Fruit fly (Drosophila melanogaster) whole organism, wandering third instar larva: Measurements from ENCODE around the gene CG6712.
A peak's percentile ranks its signal among the peaks of the same experiment; 100 is the strongest.

Experiments used
- Abd-B ChIP-seq: fragments of >200 bp; optimal IDR thresholded peaks from 2 replicates; lab custom pipeline; 2017; ENCODE audit warnings: missing biosample characterization, missing genetic modification characterization
- CG32264 ChIP-seq: fragments of 200-800 bp; sonication (Bioruptor generic); optimal IDR thresholded peaks from 2 replicates; lab custom pipeline; 2016; ENCODE audit warnings: missing biosample characterization, missing genetic modification characterization
- CrebA ChIP-seq: fragments of 200-800 bp; sonication (Bioruptor generic); optimal IDR thresholded peaks from 2 replicates; lab custom pipeline; 2016; ENCODE audit warnings: missing biosample characterization, mild to moderate bottlenecking, missing genetic modification characterization, borderline replicate concordance
- Dfd ChIP-seq: fragments of >200 bp; optimal IDR thresholded peaks from 2 replicates; lab custom pipeline; 2017; ENCODE audit warnings: missing biosample characterization, missing genetic modification characterization
- Dif ChIP-seq: fragments of 200-275, 200-300 bp; sonication (Bioruptor generic); optimal IDR thresholded peaks from 2 replicates; lab custom pipeline; 2018; ENCODE audit warnings: missing biosample characterization, missing genetic modification characterization; ENCODE audit not compliant: partially characterized antibody
- Hnf4 ChIP-seq: fragments of 200-800 bp; sonication (Bioruptor generic); optimal IDR thresholded peaks from 2 replicates; lab custom pipeline; 2016; ENCODE audit warnings: missing biosample characterization, mild to moderate bottlenecking, missing genetic modification characterization
- Hr78 ChIP-seq: fragments of >200 bp; optimal IDR thresholded peaks from 2 replicates; lab custom pipeline; 2017; ENCODE audit warnings: missing biosample characterization, missing genetic modification characterization
- Hr83 ChIP-seq: fragments of 200-300 bp; sonication (Bioruptor generic); optimal IDR thresholded peaks from 2 replicates; lab custom pipeline; 2016; ENCODE audit warnings: missing biosample characterization, mild to moderate bottlenecking, missing genetic modification characterization, moderate library complexity; ENCODE audit not compliant: poor library complexity, severe bottlenecking
- Jra ChIP-seq: sonication (Bioruptor generic); optimal IDR thresholded peaks from 2 replicates; lab custom pipeline; 2016; ENCODE audit warnings: missing biosample characterization, missing genetic modification characterization
- Mio ChIP-seq: sonication (Bioruptor generic); optimal IDR thresholded peaks from 2 replicates; lab custom pipeline; 2016; ENCODE audit warnings: missing biosample characterization, missing genetic modification characterization
- N ChIP-seq: fragments of >200 bp; optimal IDR thresholded peaks from 2 replicates; lab custom pipeline; 2018; ENCODE audit warnings: missing biosample characterization, missing external identifiers, missing genetic modification characterization
- OdsH ChIP-seq: fragments of 200-800 bp; sonication (Bioruptor generic); optimal IDR thresholded peaks from 2 replicates; lab custom pipeline; 2016; ENCODE audit warnings: missing biosample characterization, mild to moderate bottlenecking, missing genetic modification characterization
- Vsx2 ChIP-seq: fragments of 200-300, 225-300 bp; sonication (Bioruptor generic); optimal IDR thresholded peaks from 2 replicates; lab custom pipeline; 2018; ENCODE audit warnings: missing biosample characterization, missing genetic modification characterization; ENCODE audit not compliant: partially characterized antibody
- br ChIP-seq: fragments of 200-800 bp; sonication (Bioruptor generic); optimal IDR thresholded peaks from 2 replicates; lab custom pipeline; 2016; ENCODE audit warnings: missing biosample characterization, missing genetic modification characterization
- brk ChIP-seq: fragments of 200-800 bp; sonication (Bioruptor generic); optimal IDR thresholded peaks from 2 replicates; lab custom pipeline; 2016; ENCODE audit warnings: missing biosample characterization, mild to moderate bottlenecking, missing genetic modification characterization
- dl ChIP-seq, 2 experiments: fragments of 175-275, 200-275 bp in 1 of 2; fragments of 200-275 bp in 1 of 2; sonication (Bioruptor generic); optimal IDR thresholded peaks; lab custom pipeline; 2018; ENCODE audit warnings: mild to moderate bottlenecking in 2 of 2, missing biosample characterization in 2 of 2, missing genetic modification characterization in 2 of 2, moderate library complexity in 2 of 2; ENCODE audit not compliant: partially characterized antibody in 2 of 2, insufficient read depth in 1 of 2
- dmrt93B ChIP-seq: fragments of 200-800 bp; sonication (Bioruptor generic); optimal IDR thresholded peaks from 2 replicates; lab custom pipeline; 2018; ENCODE audit warnings: missing biosample characterization, mild to moderate bottlenecking, missing genetic modification characterization
- foxo ChIP-seq, 2 experiments: fragments of 200-800 bp; sonication (Bioruptor generic); optimal IDR thresholded peaks; 2 replicates in 1 of 2; 3 replicates in 1 of 2; lab custom pipeline; 2016 to 2017; ENCODE audit warnings: missing biosample characterization in 2 of 2, missing genetic modification characterization in 2 of 2
- fru ChIP-seq: fragments of 200-800 bp; sonication (Bioruptor generic); optimal IDR thresholded peaks from 3 replicates; lab custom pipeline; 2016; ENCODE audit warnings: missing biosample characterization, mild to moderate bottlenecking, missing genetic modification characterization
- h ChIP-seq: fragments of 200-800 bp; sonication (Bioruptor generic); optimal IDR thresholded peaks from 3 replicates; lab custom pipeline; 2016; ENCODE audit warnings: missing biosample characterization, mild to moderate bottlenecking, missing genetic modification characterization
- jim ChIP-seq: fragments of 175-275, 200-325 bp; sonication (Bioruptor generic); optimal IDR thresholded peaks from 2 replicates; lab custom pipeline; 2016; ENCODE audit warnings: missing biosample characterization, mild to moderate bottlenecking, missing genetic modification characterization
- pan ChIP-seq: fragments of >200 bp; optimal IDR thresholded peaks from 2 replicates; lab custom pipeline; 2017
- psq ChIP-seq: fragments of 200-800 bp; sonication (Bioruptor generic); optimal IDR thresholded peaks from 3 replicates; lab custom pipeline; 2017; ENCODE audit warnings: missing biosample characterization, mild to moderate bottlenecking, missing genetic modification characterization, moderate library complexity
- rgr ChIP-seq: fragments of 200-800 bp; sonication (Bioruptor generic); optimal IDR thresholded peaks from 3 replicates; lab custom pipeline; 2016; ENCODE audit warnings: missing biosample characterization, mild to moderate bottlenecking, missing genetic modification characterization
- sv ChIP-seq: fragments of 200-800 bp; sonication (Bioruptor generic); optimal IDR thresholded peaks from 3 replicates; lab custom pipeline; 2016; ENCODE audit warnings: missing biosample characterization, missing genetic modification characterization
- tai ChIP-seq: sonication (Bioruptor generic); optimal IDR thresholded peaks from 2 replicates; lab custom pipeline; 2016; ENCODE audit warnings: missing biosample characterization, missing genetic modification characterization
- usp ChIP-seq: fragments of >200 bp; optimal IDR thresholded peaks from 2 replicates; lab custom pipeline; 2017; ENCODE audit warnings: missing biosample characterization, missing genetic modification characterization
- woc ChIP-seq: sonication (Bioruptor generic); optimal IDR thresholded peaks from 2 replicates; lab custom pipeline; 2016; ENCODE audit warnings: missing biosample characterization, mild to moderate bottlenecking, missing genetic modification characterization

Gene CG6712

DNA sequence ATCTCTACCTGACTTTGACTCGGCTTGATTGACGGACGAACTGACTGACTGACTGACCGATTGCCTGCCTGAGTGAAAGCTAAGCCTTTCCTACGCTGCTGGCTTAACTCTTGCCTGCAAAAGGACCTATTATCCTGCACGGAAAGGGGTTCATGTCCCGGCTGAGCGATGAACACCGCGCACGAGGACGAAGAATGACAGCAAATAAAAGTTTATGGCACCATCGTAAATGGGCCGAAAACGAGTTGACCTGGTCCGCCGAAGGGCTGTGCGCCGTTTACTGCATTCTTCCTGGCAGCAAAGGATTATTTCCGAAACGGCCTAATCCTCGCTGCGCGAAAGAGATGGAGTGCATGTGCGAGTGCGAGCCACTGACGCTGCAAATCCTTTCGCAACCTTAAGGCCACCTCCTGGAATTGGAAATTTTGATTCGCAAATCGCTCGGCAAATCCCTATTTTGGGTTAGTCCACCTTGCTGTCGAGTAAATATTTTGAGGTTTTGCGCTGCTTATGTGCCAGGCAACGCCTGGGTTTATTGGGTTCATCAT is 15.1 kb downstream of the CG6712 start:
- no peak for TF ChIP-seq N (GFP tag; lab: Kevin White, UChicago)
- TF ChIP-seq usp (GFP tag; lab: Kevin White, UChicago), result no peak
- no peak for TF ChIP-seq Mio
- TF ChIP-seq pan (lab: Kevin White, UChicago), result no peak
- no peak for TF ChIP-seq Jra (GFP tag; lab: Kevin White, UChicago)
- TF ChIP-seq tai (GFP tag; lab: Kevin White, UChicago), result no peak

DNA sequence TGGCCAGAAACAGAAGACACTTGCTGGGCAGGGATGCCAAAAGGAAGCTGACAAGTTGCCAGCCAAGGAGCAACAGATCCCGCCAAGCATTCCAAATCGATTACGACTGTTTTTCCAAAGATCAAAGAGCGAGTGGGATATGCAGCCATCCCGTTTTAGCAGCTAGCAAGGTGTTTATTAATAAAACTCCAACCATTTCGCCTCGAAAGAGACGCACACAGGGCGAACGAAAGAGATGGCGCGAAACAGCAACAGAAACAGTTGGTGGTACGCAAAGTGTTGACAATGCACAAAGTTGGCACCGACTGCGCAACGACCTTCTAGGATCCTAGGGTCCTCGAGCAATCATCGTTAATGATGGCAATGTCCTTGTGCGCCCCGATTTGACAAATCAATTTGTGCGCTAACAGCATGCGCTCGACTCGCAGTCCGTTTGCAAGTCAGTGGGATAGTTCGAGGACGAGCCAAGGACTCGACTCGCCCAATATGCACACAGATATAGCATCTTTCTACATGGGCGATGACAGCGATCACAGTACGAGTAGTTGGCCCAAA is 16.4 kb downstream of the CG6712 start:
- no peak for TF ChIP-seq Hnf4 (GFP tag; lab: Kevin White, UChicago)
- TF ChIP-seq fru (GFP tag; lab: Kevin White, UChicago), result no peak
- no peak for TF ChIP-seq woc (GFP tag; lab: Kevin White, UChicago)
- TF ChIP-seq h, result no peak
- TF ChIP-seq dl (GFP tag; optimal IDR thresholded peaks at IDR 0.05; lab: Kevin White, UChicago; ENCODE audit: insufficient read depth in 1 of 2, partially characterized antibody in 2 of 2), result no peak
- no peak for TF ChIP-seq Mio
- TF ChIP-seq Hr78 (GFP tag; lab: Kevin White, UChicago), result no peak
- no peak for TF ChIP-seq tai (GFP tag; lab: Kevin White, UChicago)
- no peak for TF ChIP-seq Jra (GFP tag; lab: Kevin White, UChicago)
- TF ChIP-seq Abd-B (GFP tag; lab: Kevin White, UChicago), result no peak
- no peak for TF ChIP-seq brk (GFP tag; lab: Kevin White, UChicago)
- TF ChIP-seq rgr, result no peak
- TF ChIP-seq sv, result no peak
- no peak for TF ChIP-seq psq (GFP tag; lab: Kevin White, UChicago)

DNA sequence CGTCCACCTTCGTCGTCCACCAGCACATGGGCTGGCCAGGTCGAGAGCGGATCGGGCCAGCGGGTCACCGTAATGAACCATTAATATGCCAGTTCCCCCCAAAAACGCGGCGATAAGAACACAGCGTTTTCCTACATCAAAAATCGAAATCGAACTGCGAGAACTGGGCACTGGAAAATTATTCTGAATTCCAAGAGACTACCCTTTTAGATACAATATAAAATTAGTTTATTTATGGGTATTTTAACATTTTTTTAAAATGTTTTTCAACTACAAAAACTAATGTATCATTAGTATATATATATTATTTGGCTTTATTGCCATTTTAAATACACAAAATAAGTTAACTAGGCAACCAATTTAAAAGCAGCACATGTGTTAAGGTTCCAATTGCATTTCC is 17.6 kb downstream of the CG6712 start:
- no peak for TF ChIP-seq br (GFP tag; lab: Kevin White, UChicago)
- TF ChIP-seq Hnf4 (GFP tag; lab: Kevin White, UChicago), result no peak
- no peak for TF ChIP-seq brk (GFP tag; lab: Kevin White, UChicago)

DNA sequence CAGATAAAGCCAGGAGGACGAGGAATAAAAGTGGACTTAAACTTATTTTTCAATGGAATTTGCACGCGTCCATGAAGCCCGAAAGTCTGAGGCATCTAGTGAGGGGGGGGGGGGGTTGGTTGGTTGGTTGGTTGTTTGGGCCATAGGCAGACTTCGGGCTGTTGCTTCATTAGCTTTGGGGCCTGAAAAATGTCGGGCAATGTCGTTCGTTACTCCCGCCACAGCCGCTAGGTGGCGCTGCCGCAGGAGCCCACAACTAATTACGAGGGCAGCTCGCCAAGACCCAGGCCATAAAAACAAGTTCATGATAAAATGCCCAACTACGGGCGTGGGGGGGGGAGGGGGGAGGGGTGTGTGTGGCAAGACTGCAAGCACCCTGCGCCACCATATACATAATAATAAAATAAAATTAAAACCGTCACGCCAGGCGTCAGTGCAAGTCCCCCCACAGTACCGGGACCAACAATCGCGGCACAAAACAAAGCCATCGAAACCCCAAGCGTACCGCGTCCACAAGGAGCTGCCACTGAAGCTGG is 18.1 kb downstream of the CG6712 start:
- TF ChIP-seq Hr83 (no peak), usp (GFP tag; lab: Kevin White, UChicago) (no peak), dmrt93B (no peak), CG32264 (GFP tag; lab: Kevin White, UChicago) (no peak), Dfd (GFP tag; lab: Kevin White, UChicago) (no peak), OdsH (no peak), Abd-B (GFP tag; lab: Kevin White, UChicago) (no peak), CrebA (GFP tag; lab: Kevin White, UChicago) (no peak), foxo (GFP tag; optimal IDR thresholded peaks at IDR 0.05; lab: Kevin White, UChicago) (no peak), Vsx2 (GFP tag; lab: Kevin White, UChicago) (no peak), woc (GFP tag; lab: Kevin White, UChicago) (no peak), jim (GFP tag; lab: Kevin White, UChicago) (no peak), brk (GFP tag; lab: Kevin White, UChicago) (no peak), h (no peak), dl (GFP tag; optimal IDR thresholded peaks at IDR 0.05; lab: Kevin White, UChicago; ENCODE audit: insufficient read depth in 1 of 2, partially characterized antibody in 2 of 2) (no peak)
- TF ChIP-seq, all 38 proteins: peak for 0

DNA sequence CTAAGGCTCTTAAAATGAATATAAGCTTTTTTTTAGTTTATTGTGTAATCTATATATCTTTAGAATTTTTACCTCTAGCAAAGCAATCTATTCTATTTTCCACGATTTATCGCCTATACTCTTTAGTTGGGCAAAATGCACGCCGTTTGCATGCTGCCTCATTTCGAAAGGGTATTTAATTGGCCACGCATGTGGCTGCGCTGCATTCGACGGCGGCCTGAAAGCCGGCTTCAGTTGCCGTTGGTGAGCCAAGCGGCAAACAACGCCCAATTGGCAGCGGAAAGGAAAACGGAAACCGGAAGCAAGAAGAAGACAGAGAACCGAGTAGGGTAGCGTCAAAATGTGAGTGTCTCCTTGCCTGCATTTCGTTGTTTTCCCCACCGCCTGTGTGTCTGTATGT is 20.5 kb downstream of the CG6712 start, which contains the start of gene CG14947:
TSS of gene CG14947 (plus strand) at position 251 of the 400 bp plus-strand sequence.
- TF ChIP-seq Hr83 (no peak), psq (GFP tag; lab: Kevin White, UChicago) (no peak)

DNA sequence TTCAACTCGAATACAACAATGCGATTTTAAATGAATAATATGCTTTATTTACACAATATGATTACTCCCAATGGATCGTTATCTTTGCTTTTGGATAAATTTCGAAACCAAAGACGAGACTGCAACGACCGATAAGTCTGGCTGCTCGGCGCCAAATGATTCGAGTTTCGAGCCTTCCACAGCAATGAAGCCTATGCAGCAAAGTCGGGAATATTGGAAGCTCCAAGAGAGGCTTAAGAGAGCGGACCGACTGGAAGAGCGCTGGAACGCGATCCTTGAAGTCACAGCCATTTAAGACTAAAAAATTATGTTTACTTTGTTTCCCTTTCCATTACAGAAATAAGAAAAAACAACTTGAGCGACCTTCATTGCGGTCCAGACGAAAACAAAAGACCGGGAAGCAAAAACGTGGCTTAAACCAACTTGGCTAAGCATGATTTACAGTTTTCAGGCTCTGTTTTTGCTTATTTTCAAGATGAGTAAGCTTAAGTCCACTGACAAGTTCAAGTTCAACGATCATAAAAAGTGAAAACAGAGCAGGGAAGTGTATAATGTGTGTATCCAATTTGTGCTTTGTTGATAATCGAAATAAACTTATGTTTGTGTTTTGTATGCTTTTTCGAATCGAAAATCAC is 29.6 kb downstream of the CG6712 start, which contains the start of gene firl:
TSS of gene firl (minus strand) at position 159 of the 635 bp plus-strand sequence.
- TF ChIP-seq Dif (GFP tag; lab: Kevin White, UChicago) (peak; percentile 18), foxo (GFP tag; optimal IDR thresholded peaks at IDR 0.05; lab: Kevin White, UChicago) (no peak)
- TF ChIP-seq, all 38 proteins: peak for 1
